Worm (Caenorhabditis elegans) whole organism, early embryonic: Measurements from ENCODE around the gene F15H10.12.

ENCODE experiments used
- B0310.2 ChIP-seq: sonication (generic microtip); optimal IDR thresholded peaks from 2 replicates; lab custom pipeline; 2016; ENCODE audit warnings: mild to moderate bottlenecking, missing genetic modification characterization, missing compliant biosample characterization
- F13C5.2 ChIP-seq: sonication (generic microtip); optimal IDR thresholded peaks from 2 replicates; lab custom pipeline; 2017; ENCODE audit warnings: mild to moderate bottlenecking, missing genetic modification characterization, inconsistent platforms, missing compliant biosample characterization
- aly-1 ChIP-seq: sonication (generic microtip); optimal IDR thresholded peaks from 2 replicates; lab custom pipeline; 2016; ENCODE audit warnings: missing genetic modification characterization, missing compliant biosample characterization
- ama-1 ChIP-seq: fragments of 150-350 bp; optimal IDR thresholded peaks from 2 replicates; lab custom pipeline; 2014
- ceh-13 ChIP-seq: fragments of 200-800 bp; sonication (Bioruptor generic); optimal IDR thresholded peaks from 2 replicates; lab custom pipeline; 2018; ENCODE audit warnings: mild to moderate bottlenecking, missing genetic modification characterization, missing compliant biosample characterization
- ceh-36 ChIP-seq: sonication (generic microtip); optimal IDR thresholded peaks from 2 replicates; lab custom pipeline; 2016; ENCODE audit warnings: missing genetic modification characterization, inconsistent platforms, missing compliant biosample characterization
- flt-1 ChIP-seq: fragments of 200-800 bp; sonication (Bioruptor generic); IDR thresholded peaks from 2 replicates; pipeline ENCODE4 v1.3.6; 2022; ENCODE audit warnings: missing genetic modification characterization, missing compliant biosample characterization
- hmg-4 ChIP-seq: fragments of 200-800 bp; sonication (Bioruptor generic); optimal IDR thresholded peaks from 2 replicates; lab custom pipeline; 2018; ENCODE audit warnings: mild to moderate bottlenecking, missing genetic modification characterization, missing compliant biosample characterization
- hnd-1 ChIP-seq: sonication (generic microtip); optimal IDR thresholded peaks from 2 replicates; lab custom pipeline; 2016; ENCODE audit warnings: missing genetic modification characterization, missing compliant biosample characterization
- pes-1 ChIP-seq: fragments of 200-800 bp; sonication (Bioruptor generic); IDR thresholded peaks from 2 replicates; pipeline ENCODE4 v1.3.6; 2022; ENCODE audit warnings: missing genetic modification reagents, missing genetic modification characterization, missing compliant biosample characterization
- scrt-1 ChIP-seq: fragments of 200-800 bp; sonication (Bioruptor generic); IDR thresholded peaks from 2 replicates; pipeline ENCODE4 v1.3.6; 2022; ENCODE audit warnings: missing genetic modification characterization, missing compliant biosample characterization
- tbx-37 ChIP-seq: fragments of 200-800 bp; sonication (Bioruptor generic); conservative IDR thresholded peaks from 2 replicates; pipeline ENCODE4 v1.3.6; 2022; ENCODE audit warnings: missing genetic modification reagents, missing genetic modification characterization, missing compliant biosample characterization
- tra-4 ChIP-seq: sonication (generic microtip); optimal IDR thresholded peaks from 2 replicates; lab custom pipeline; 2017; ENCODE audit warnings: missing genetic modification characterization, missing compliant biosample characterization

DNA sequence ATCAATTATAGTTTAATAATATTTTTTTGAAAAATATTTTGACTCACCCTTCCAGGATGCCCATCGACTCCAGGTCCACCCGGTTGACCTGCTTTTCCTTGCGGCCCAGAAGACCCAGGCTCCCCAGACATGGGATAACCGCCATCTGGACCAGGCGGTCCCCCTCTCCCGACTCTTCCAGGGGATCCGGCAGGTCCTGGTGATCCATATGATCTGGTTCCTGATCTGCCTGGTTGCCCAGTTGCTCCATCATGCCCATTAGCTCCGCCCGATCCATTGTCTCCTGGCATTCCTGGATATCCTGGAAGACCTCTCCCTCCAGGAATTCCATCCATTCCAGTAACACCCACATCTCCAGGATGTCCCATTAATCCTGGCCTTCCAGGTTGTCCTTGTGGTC, 16.2 kb downstream of the F15H10.12 start:
- TF ChIP-seq pes-1 = no peak
- no peak for TF ChIP-seq flt-1
- no peak for TF ChIP-seq ama-1 (lab: Kevin White, UChicago)
- TF ChIP-seq B0310.2 (tag; lab: Kevin White, UChicago) = no peak
- no peak for TF ChIP-seq tbx-37 (GFP tag; lab: Robert Waterston, UW)
- TF ChIP-seq hmg-4 (GFP tag; lab: Kevin White, UChicago) = no peak
- no peak for TF ChIP-seq F13C5.2 (tag; lab: Kevin White, UChicago)
- TF ChIP-seq ceh-36 (tag; lab: Kevin White, UChicago) = no peak
- no peak for TF ChIP-seq scrt-1
- no peak for TF ChIP-seq hnd-1
- TF ChIP-seq ceh-13 (GFP tag; lab: Kevin White, UChicago) = no peak
- TF ChIP-seq aly-1 (tag; lab: Kevin White, UChicago) = no peak
- no peak for TF ChIP-seq tra-4 (tag; lab: Kevin White, UChicago)
